Fruit fly (Drosophila melanogaster) Kc167 (cell line): ENCODE measurements around the gene CG10508.

ENCODE experiments used
- Sin3A ChIP-seq: fragments of >200 bp; optimal IDR thresholded peaks from 2 replicates; lab custom pipeline; 2018; ENCODE audit warnings: missing external identifiers
- h ChIP-seq: fragments of >200 bp; optimal IDR thresholded peaks from 3 replicates; lab custom pipeline; 2018; ENCODE audit warnings: missing external identifiers
- psq ChIP-seq: fragments of >200 bp; optimal IDR thresholded peaks from 2 replicates; lab custom pipeline; 2017; ENCODE audit warnings: missing external identifiers
- ttk ChIP-seq: sonication (Bioruptor generic); optimal IDR thresholded peaks from 2 replicates; lab custom pipeline; 2017; ENCODE audit warnings: missing external identifiers

- no peak for TF ChIP-seq psq (lab: Kevin White, UChicago)
- TF ChIP-seq Sin3A (lab: Kevin White, UChicago), result no peak
- no peak for TF ChIP-seq h (lab: Kevin White, UChicago)
- TF ChIP-seq ttk (lab: Kevin White, UChicago), result no peak
These were observed 44.5 kb downstream of the CG10508 start for dm6 chr3L:21254524-21254972.
